Worm (Caenorhabditis elegans) whole organism, midembryonic: Measurements from ENCODE around the gene K12H4.5.

Source experiments
- T22C8.4 ChIP-seq: fragments of 200-800 bp; sonication (Bioruptor generic); IDR thresholded peaks from 2 replicates; pipeline ENCODE4 v1.3.6; 2022; ENCODE audit warnings: missing genetic modification characterization, missing compliant biosample characterization
- cog-1 ChIP-seq: sonication (generic microtip); optimal IDR thresholded peaks from 2 replicates; lab custom pipeline; 2016; ENCODE audit warnings: missing genetic modification characterization, missing compliant biosample characterization
- flt-1 ChIP-seq: fragments of 200-800 bp; sonication (Bioruptor generic); IDR thresholded peaks from 2 replicates; pipeline ENCODE4 v1.3.6; 2022; ENCODE audit warnings: missing genetic modification characterization, missing compliant biosample characterization
- klf-2 ChIP-seq: fragments of 200-800 bp; sonication (Bioruptor generic); conservative IDR thresholded peaks from 2 replicates; pipeline ENCODE4 v1.3.6; 2022; ENCODE audit warnings: missing genetic modification reagents, missing genetic modification characterization, missing compliant biosample characterization
- med-1 ChIP-seq: sonication (generic microtip); optimal IDR thresholded peaks from 2 replicates; lab custom pipeline; 2017; ENCODE audit warnings: missing genetic modification characterization, mild to moderate bottlenecking, missing compliant biosample characterization, antibody characterized with exemption, missing genetic modification reagents; ENCODE audit not compliant: insufficient read depth
- ref-1 ChIP-seq: fragments of 200-800 bp; sonication (Bioruptor generic); conservative IDR thresholded peaks from 2 replicates; pipeline ENCODE4 v1.3.6; 2022; ENCODE audit warnings: missing genetic modification reagents, missing genetic modification characterization, missing compliant biosample characterization
- tab-1 ChIP-seq: fragments of 200-800 bp; sonication (Bioruptor generic); IDR thresholded peaks from 2 replicates; pipeline ENCODE4 v1.3.6; 2022; ENCODE audit warnings: missing genetic modification characterization, missing compliant biosample characterization
- ztf-23 ChIP-seq: fragments of 200-800 bp; sonication (Bioruptor generic); IDR thresholded peaks from 2 replicates; pipeline ENCODE4 v1.3.6; 2022; ENCODE audit warnings: missing genetic modification reagents, missing genetic modification characterization, missing compliant biosample characterization
- ztf-29 ChIP-seq: fragments of 200-800 bp; sonication (Bioruptor generic); IDR thresholded peaks from 2 replicates; pipeline ENCODE4 v1.3.6; 2022; ENCODE audit warnings: missing genetic modification reagents, missing genetic modification characterization, missing compliant biosample characterization

Gene K12H4.5

ce11 chrIII:8066989-8067388 lies 22.7 kb downstream of the K12H4.5 start, which contains the start of gene pros-1:
pros-1 (plus strand) TSS chrIII:8067289.
- TF ChIP-seq ztf-29 (GFP tag; lab: Robert Waterston, UW) (no peak), tab-1 (no peak)

- TF ChIP-seq tab-1, result no peak
- no peak for TF ChIP-seq klf-2 (GFP tag; lab: Robert Waterston, UW)
- no peak for TF ChIP-seq T22C8.4
- TF ChIP-seq ztf-23, result no peak
- no peak for TF ChIP-seq flt-1
- no peak for TF ChIP-seq ref-1
- no peak for TF ChIP-seq med-1 (GFP tag; lab: Kevin White, UChicago)
- TF ChIP-seq ztf-29 (GFP tag; lab: Robert Waterston, UW), result no peak
- no peak for TF ChIP-seq cog-1
Observed at ce11 chrIII:8067798-8068197, 23.5 kb downstream of the K12H4.5 start.

ce11 chrIII:8069206-8069605 lies 24.9 kb downstream of the K12H4.5 start:
- TF ChIP-seq ref-1 (no peak), cog-1 (no peak), T22C8.4 (no peak), med-1 (GFP tag; lab: Kevin White, UChicago) (no peak), flt-1 (peak; percentile 80)

DNA sequence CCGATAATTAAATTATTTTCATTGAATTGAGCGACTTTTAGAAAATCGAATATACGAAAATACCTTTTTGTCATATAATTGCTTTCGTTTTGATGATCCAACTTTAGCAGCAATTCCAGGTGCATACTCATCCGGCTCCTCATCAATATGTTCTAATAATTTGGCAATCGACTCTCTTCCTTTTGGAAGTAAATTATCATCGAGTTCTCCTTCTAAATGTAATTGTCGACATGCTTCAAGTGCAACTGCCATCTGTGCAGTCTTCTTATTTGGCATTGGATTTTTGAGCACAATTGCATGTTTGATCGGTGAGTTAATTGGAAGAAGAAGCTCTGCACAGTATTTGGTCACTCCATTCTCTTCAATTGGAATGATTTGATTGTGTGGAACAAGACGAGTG lies 32.9 kb downstream of the K12H4.5 start:
- TF ChIP-seq tab-1 (no peak), ztf-29 (GFP tag; lab: Robert Waterston, UW) (no peak), klf-2 (GFP tag; lab: Robert Waterston, UW) (no peak), med-1 (GFP tag; lab: Kevin White, UChicago) (no peak), cog-1 (no peak), ref-1 (no peak), ztf-23 (no peak), T22C8.4 (no peak), flt-1 (no peak)

- TF ChIP-seq ztf-23 (no peak), ztf-29 (GFP tag; lab: Robert Waterston, UW) (no peak), flt-1 (no peak), med-1 (GFP tag; lab: Kevin White, UChicago) (no peak), klf-2 (GFP tag; lab: Robert Waterston, UW) (no peak), cog-1 (no peak), ref-1 (no peak)
Observed at ce11 chrIII:8080165-8080738, 36.0 kb downstream of the K12H4.5 start, which contains the start of the genes dcr-1 and apc-2. dcr-1 (minus strand) TSS chrIII:8080281. apc-2 (plus strand) TSS chrIII:8080629.

ce11 chrIII:8085355-8085754 lies 41.1 kb downstream of the K12H4.5 start, which contains the start of the genes K06H7.7 and grp-1:
K06H7.7 (minus strand) TSS chrIII:8085475.
grp-1 (plus strand) TSS chrIII:8085705.
- TF ChIP-seq T22C8.4, result no peak
- TF ChIP-seq tab-1, result no peak
- no peak for TF ChIP-seq cog-1
- TF ChIP-seq med-1 (GFP tag; lab: Kevin White, UChicago), result no peak

- TF ChIP-seq T22C8.4 (no peak), ztf-29 (GFP tag; lab: Robert Waterston, UW) (no peak)
Observed at ce11 chrIII:8088235-8088634, 43.9 kb downstream of the K12H4.5 start, which contains the start of gene vms-1. vms-1 (plus strand) TSS chrIII:8088535.

- TF ChIP-seq ztf-29 (GFP tag; lab: Robert Waterston, UW) (no peak), ztf-23 (no peak), cog-1 (no peak), klf-2 (GFP tag; lab: Robert Waterston, UW) (no peak), tab-1 (no peak), ref-1 (no peak), T22C8.4 (no peak), flt-1 (no peak), med-1 (GFP tag; lab: Kevin White, UChicago) (no peak)
Observed at ce11 chrIII:8091408-8091807, 47.1 kb downstream of the K12H4.5 start, which contains the start of gene idi-1. idi-1 (plus strand) TSS chrIII:8091708.

- TF ChIP-seq klf-2 (GFP tag; lab: Robert Waterston, UW) (no peak), tab-1 (no peak), cog-1 (peak; percentile 48), med-1 (GFP tag; lab: Kevin White, UChicago) (no peak), flt-1 (0 out of 2 replicates have a peak, but pooled peaks have one; percentile 40), ref-1 (no peak)
Observed at ce11 chrIII:8093079-8093623, 48.9 kb downstream of the K12H4.5 start, which contains the start of gene K06H7.2. K06H7.2 (plus strand) TSS chrIII:8093573.
